Worm (Caenorhabditis elegans) whole organism, L4 larva: ENCODE data around the gene T04C4.3.
A peak's percentile ranks its signal among the peaks of the same experiment; 100 is the strongest.
"Not testable (repeated sequence)": the region's sequence is repeated elsewhere in the genome, so short reads cannot be mapped to it uniquely, and the experiment has no call there.

Experiments used
- D1046.2 ChIP-seq: fragments of 200-800 bp; sonication (Bioruptor generic); IDR thresholded peaks from 2 replicates; pipeline ENCODE4 v1.3.6; 2022; ENCODE audit warnings: missing genetic modification characterization, missing compliant biosample characterization
- F37D6.2 ChIP-seq: sonication (generic microtip); optimal IDR thresholded peaks from 2 replicates; lab custom pipeline; 2016; ENCODE audit warnings: mild to moderate bottlenecking, missing genetic modification characterization, missing compliant biosample characterization
- F44E2.7 ChIP-seq: fragments of 200-800 bp; sonication (Bioruptor generic); IDR thresholded peaks from 2 replicates; pipeline ENCODE4 v2.1.2; 2022; ENCODE audit warnings: missing genetic modification characterization, missing compliant biosample characterization
- Y75B8A.6 ChIP-seq: fragments of 200-800 bp; sonication (Bioruptor generic); IDR thresholded peaks from 2 replicates; pipeline ENCODE4 v1.3.6; 2022; ENCODE audit warnings: missing genetic modification reagents, missing genetic modification characterization, missing compliant biosample characterization
- ZK546.5 ChIP-seq, 2 experiments: sonication (generic microtip); optimal IDR thresholded peaks; 2 replicates each; lab custom pipeline; 2017; ENCODE audit warnings: missing biosample characterization in 2 of 2, missing genetic modification characterization in 2 of 2
- ceh-28 ChIP-seq: fragments of 150-350 bp; optimal IDR thresholded peaks from 2 replicates; lab custom pipeline; 2014; ENCODE audit warnings: missing biosample characterization, missing genetic modification reagents, missing genetic modification characterization
- ceh-44 ChIP-seq: fragments of 200-800 bp; sonication (Bioruptor generic); IDR thresholded peaks from 2 replicates; pipeline ENCODE4 v1.3.6; 2022; ENCODE audit warnings: missing genetic modification reagents, missing genetic modification characterization, missing compliant biosample characterization
- ctbp-1 ChIP-seq: fragments of 200-800 bp; sonication (Bioruptor generic); IDR thresholded peaks from 2 replicates; pipeline ENCODE4 v1.3.6; 2022; ENCODE audit warnings: missing genetic modification reagents, missing genetic modification characterization, missing compliant biosample characterization
- daf-12 ChIP-seq: fragments of 150-350 bp; optimal IDR thresholded peaks from 2 replicates; lab custom pipeline; 2014; ENCODE audit warnings: missing biosample characterization, missing genetic modification reagents, missing genetic modification characterization
- egl-43 ChIP-seq: fragments of 200-800 bp; sonication (Bioruptor generic); IDR thresholded peaks from 2 replicates; pipeline ENCODE4 v1.3.6; 2022; ENCODE audit warnings: missing genetic modification reagents, missing genetic modification characterization, missing compliant biosample characterization
- fkh-10 ChIP-seq: fragments of 150-350 bp; optimal IDR thresholded peaks from 2 replicates; lab custom pipeline; 2014; ENCODE audit warnings: missing biosample characterization, missing genetic modification reagents, missing genetic modification characterization
- hlh-30 ChIP-seq: sonication (generic microtip); optimal IDR thresholded peaks from 2 replicates; lab custom pipeline; 2017; ENCODE audit warnings: antibody characterized with exemption, mild to moderate bottlenecking, missing genetic modification characterization, missing compliant biosample characterization; ENCODE audit not compliant: insufficient read depth
- lim-7 ChIP-seq: fragments of 200-800 bp; sonication (Bioruptor generic); IDR thresholded peaks from 2 replicates; pipeline ENCODE4 v1.3.6; 2022; ENCODE audit warnings: missing genetic modification characterization, missing compliant biosample characterization
- lin-38 ChIP-seq: fragments of 200-800 bp; sonication (Bioruptor generic); IDR thresholded peaks from 2 replicates; pipeline ENCODE4 v1.3.6; 2022; ENCODE audit warnings: missing genetic modification reagents, missing genetic modification characterization, missing compliant biosample characterization
- lsy-2 ChIP-seq, 2 experiments: fragments of 150-350 bp in 1 of 2; sonication (generic microtip) in 1 of 2; optimal IDR thresholded peaks; 2 replicates each; lab custom pipeline; 2014 to 2017; ENCODE audit warnings: missing biosample characterization in 2 of 2, missing genetic modification characterization in 2 of 2
- madf-5 ChIP-seq, 2 experiments: fragments of 200-800 bp; sonication (Bioruptor generic); IDR thresholded peaks; 2 replicates each; pipeline ENCODE4 v1.3.6; 2022; ENCODE audit warnings: missing compliant biosample characterization in 2 of 2, missing genetic modification characterization in 2 of 2
- madf-9 ChIP-seq: fragments of 200-800 bp; sonication (Bioruptor generic); conservative IDR thresholded peaks from 2 replicates; pipeline ENCODE4 v1.3.6; 2022; ENCODE audit warnings: missing genetic modification reagents, missing genetic modification characterization, missing compliant biosample characterization
- mxl-3 ChIP-seq: fragments of 200-800 bp; sonication (Bioruptor generic); optimal IDR thresholded peaks from 2 replicates; lab custom pipeline; 2018; ENCODE audit warnings: mild to moderate bottlenecking, missing genetic modification characterization, missing compliant biosample characterization
- nhr-42 ChIP-seq: fragments of 200-800 bp; sonication (Bioruptor generic); IDR thresholded peaks from 2 replicates; pipeline ENCODE4 v1.3.6; 2022; ENCODE audit warnings: missing genetic modification characterization, missing compliant biosample characterization
- pha-4 ChIP-seq, 2 experiments: fragments of 150-350 bp in 1 of 2; fragments of 200-800 bp in 1 of 2; sonication (Bioruptor generic) in 1 of 2; IDR thresholded peaks in 1 of 2; optimal IDR thresholded peaks in 1 of 2; 2 replicates each; pipeline versions ENCODE4 v1.3.6 to Lab custom; 2014 to 2022; ENCODE audit warnings: missing genetic modification characterization in 2 of 2, missing genetic modification reagents in 2 of 2, missing biosample characterization in 1 of 2, missing compliant biosample characterization in 1 of 2
- php-3 ChIP-seq: fragments of 200-800 bp; sonication (Bioruptor generic); IDR thresholded peaks from 2 replicates; pipeline ENCODE4 v1.3.6; 2022; ENCODE audit warnings: missing genetic modification reagents, missing genetic modification characterization, missing compliant biosample characterization
- saeg-2 ChIP-seq: fragments of 200-800 bp; sonication (Bioruptor generic); IDR thresholded peaks from 2 replicates; pipeline ENCODE4 v1.3.6; 2022; ENCODE audit warnings: missing genetic modification reagents, missing genetic modification characterization, missing compliant biosample characterization
- set-16 ChIP-seq: fragments of 200-800 bp; sonication (Bioruptor generic); IDR thresholded peaks from 2 replicates; pipeline ENCODE4 v1.3.6; 2022; ENCODE audit warnings: missing genetic modification reagents, missing genetic modification characterization, missing compliant biosample characterization
- skn-1 ChIP-seq: fragments of 150-350 bp; optimal IDR thresholded peaks from 2 replicates; lab custom pipeline; 2014; ENCODE audit warnings: missing biosample characterization, missing genetic modification characterization
- tra-1 ChIP-seq: fragments of 200-800 bp; sonication (Bioruptor generic); IDR thresholded peaks from 2 replicates; pipeline ENCODE4 v1.3.6; 2022; ENCODE audit warnings: missing genetic modification reagents, missing genetic modification characterization, missing compliant biosample characterization
- unc-39 ChIP-seq: sonication (generic microtip); optimal IDR thresholded peaks from 2 replicates; lab custom pipeline; 2017; ENCODE audit warnings: missing biosample characterization, missing genetic modification characterization
- unc-62 ChIP-seq, 3 experiments: fragments of 150-350 bp in 1 of 3; sonication (generic microtip); optimal IDR thresholded peaks in 2 of 3; peaks in 1 of 3; 1 replicate in 1 of 3; 2 replicates in 2 of 3; lab custom pipeline; 2014 to 2017; ENCODE audit warnings: missing biosample characterization in 3 of 3, missing genetic modification characterization in 3 of 3, missing genetic modification reagents in 3 of 3, missing genotype in 1 of 3
- vab-7 ChIP-seq: fragments of 200-800 bp; sonication (Bioruptor generic); IDR thresholded peaks from 2 replicates; pipeline ENCODE4 v1.3.6; 2022; ENCODE audit warnings: missing genetic modification reagents, missing genetic modification characterization, missing compliant biosample characterization
- zfp-2 ChIP-seq: sonication (generic microtip); optimal IDR thresholded peaks from 2 replicates; lab custom pipeline; 2016; ENCODE audit warnings: mild to moderate bottlenecking, missing genetic modification characterization, missing compliant biosample characterization
- zfp-3 ChIP-seq: fragments of 200-800 bp; sonication (Bioruptor generic); conservative IDR thresholded peaks from 2 replicates; pipeline ENCODE4 v1.3.6; 2022; ENCODE audit warnings: missing genetic modification reagents, missing genetic modification characterization, missing compliant biosample characterization

The T04C4.3 gene

DNA sequence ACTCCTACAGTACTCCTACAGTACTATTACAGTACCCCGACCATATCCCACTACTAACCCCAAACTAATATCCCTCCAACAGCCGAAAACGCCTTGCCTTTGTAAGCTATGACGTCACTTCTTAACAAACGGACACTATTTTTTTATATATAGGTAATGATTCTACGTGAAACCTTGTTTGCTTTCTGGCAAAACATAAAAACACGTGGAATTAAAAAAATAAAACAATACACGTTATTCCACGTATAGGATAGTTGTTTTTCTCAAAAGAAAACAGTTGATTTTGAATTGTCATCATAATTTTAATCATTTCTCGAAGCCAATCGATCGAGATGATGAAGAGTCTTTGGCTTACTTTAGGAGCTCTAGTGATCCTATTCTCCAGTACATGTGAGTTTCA, 28.9 kb upstream of the T04C4.3 start, which contains the start of gene M70.1:
TSS of gene M70.1 (plus strand) at position 301 of the 400 bp plus-strand sequence.
- not testable (repeated sequence) for TF ChIP-seq skn-1 (tag; lab: Kevin White, UChicago); pha-4 (GFP tag; IDR thresholded peaks at IDR 0.05; lab: Robert Waterston, UW); pha-4 (tag; optimal IDR thresholded peaks at IDR 0.05; lab: Kevin White, UChicago); zfp-2 (tag; lab: Kevin White, UChicago)

- TF ChIP-seq daf-12 (tag; lab: Kevin White, UChicago) (no peak), saeg-2 (GFP tag; lab: Robert Waterston, UW) (no peak), hlh-30 (tag; lab: Kevin White, UChicago) (no peak), F37D6.2 (no peak), madf-9 (GFP tag; lab: Robert Waterston, UW) (no peak), ceh-44 (GFP tag; lab: Robert Waterston, UW) (no peak), unc-39 (tag; lab: Kevin White, UChicago) (no peak), tra-1 (GFP tag; lab: Robert Waterston, UW) (no peak), Y75B8A.6 (GFP tag; lab: Robert Waterston, UW) (no peak), F44E2.7 (GFP tag; lab: Robert Waterston, UW) (no peak), unc-62 (GFP tag; optimal IDR thresholded peaks at IDR 0.05 in 1 of 2; lab: Kevin White, UChicago) (no peak), unc-62 (tag; optimal IDR thresholded peaks at IDR 0.05; lab: Kevin White, UChicago) (no peak), mxl-3 (GFP tag; lab: Kevin White, UChicago) (no peak), nhr-42 (GFP tag; lab: Robert Waterston, UW) (no peak)
- TF ChIP-seq, all 104 proteins: peak for 0
These were observed 25.9 kb upstream of the T04C4.3 start, which contains the start of the genes M70.3 and M70.2 for ce11 chrIV:2242349-2243088. Gene M70.3 (minus strand): TSS chrIV:2242449. Gene M70.2 (plus strand): TSS chrIV:2243038.

DNA sequence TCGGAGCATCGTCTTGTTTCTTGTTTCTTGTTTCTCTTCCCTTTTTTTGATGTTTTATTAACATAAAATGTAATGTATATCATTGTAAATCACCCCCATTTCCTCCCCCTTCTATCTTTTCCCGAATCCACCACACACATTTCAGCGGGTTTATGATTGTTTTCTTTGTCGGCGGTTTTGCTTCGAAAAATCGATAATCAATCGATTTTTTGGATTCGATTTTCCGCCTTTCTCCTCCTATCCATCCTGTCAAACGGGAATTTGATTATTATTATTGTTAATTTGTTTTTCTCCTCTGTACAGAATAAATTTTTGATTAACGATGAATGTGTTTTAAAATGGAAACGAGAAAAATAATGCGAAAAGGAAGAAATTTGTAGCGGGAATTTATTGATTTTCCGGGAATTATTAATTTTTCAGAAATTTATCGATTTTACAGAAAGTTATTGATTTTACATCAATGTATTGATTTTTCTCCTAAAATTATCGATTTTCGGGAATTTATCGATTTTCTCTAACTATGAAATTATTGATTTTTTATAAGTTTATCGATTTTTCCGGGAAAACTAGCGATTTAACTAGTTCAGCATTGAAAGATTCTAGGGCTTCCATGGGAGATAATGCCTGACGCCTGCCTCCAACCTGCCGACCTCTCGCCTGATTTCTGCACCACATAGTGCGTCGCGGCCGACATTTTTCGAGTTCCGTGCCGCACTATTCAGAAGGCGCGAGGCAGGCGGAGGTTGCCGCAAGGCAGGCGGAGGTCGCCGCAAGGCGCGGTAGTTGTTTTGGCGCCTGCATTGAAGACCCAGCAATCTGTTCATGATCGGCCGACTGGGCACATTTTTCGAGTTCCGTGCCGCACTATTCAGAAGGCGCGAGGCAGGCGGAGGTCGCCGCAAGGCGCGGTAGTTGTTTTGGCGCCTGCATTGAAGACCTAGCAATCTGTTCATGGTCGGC, 20.3 kb upstream of the T04C4.3 start:
- TF ChIP-seq lin-38 (GFP tag; lab: Robert Waterston, UW) (peak; percentile 24; the same call in 1 of the 2 replicates), madf-5 (GFP tag; IDR thresholded peaks at IDR 0.05; lab: Robert Waterston, UW) (no peak), lim-7 (GFP tag; lab: Robert Waterston, UW) (no peak), unc-62 (GFP tag; optimal IDR thresholded peaks at IDR 0.05 in 1 of 2; lab: Kevin White, UChicago) (peak in 1 of 2 experiments; percentile 92), unc-62 (tag; optimal IDR thresholded peaks at IDR 0.05; lab: Kevin White, UChicago) (no peak), set-16 (peak; percentile 94), lsy-2 (tag; optimal IDR thresholded peaks at IDR 0.05; lab: Kevin White, UChicago) (no peak), D1046.2 (0 out of 2 replicates have a peak, but pooled peaks have one; percentile 48), vab-7 (0 out of 2 replicates have a peak, but pooled peaks have one; percentile 6), ctbp-1 (no peak), ZK546.5 (tag; optimal IDR thresholded peaks at IDR 0.05; lab: Kevin White, UChicago) (no peak), ceh-44 (GFP tag; lab: Robert Waterston, UW) (no peak), php-3 (GFP tag; lab: Robert Waterston, UW) (0 out of 2 replicates have a peak, but pooled peaks have one; percentile 15), egl-43 (GFP tag; lab: Robert Waterston, UW) (peak; percentile 66; the same call in 1 of the 2 replicates), ceh-28 (tag; lab: Kevin White, UChicago) (peak; percentile 96), fkh-10 (GFP tag; lab: Kevin White, UChicago) (no peak), zfp-3 (no peak)
